Fruit fly (Drosophila melanogaster): ENCODE results near the gene Sodh1.

dm6 chr3R:7093592-7093991, 41.5 kb downstream of the Sodh1 start:
- TF ChIP-seq OdsH (GFP tag; optimal IDR thresholded peaks at IDR 0.05): no peak
- no peak for TF ChIP-seq CG6854 (GFP tag; optimal IDR thresholded peaks at IDR 0.05)
